Fruit fly (Drosophila melanogaster) whole organism, embryonic: Measurements from ENCODE around the gene CG14142.

Source experiments
- B-H1 ChIP-seq: fragments of 200-800 bp; sonication (Bioruptor generic); IDR thresholded peaks from 3 replicates; pipeline ENCODE4 v1.3.6; 2022; ENCODE audit warnings: missing biosample characterization, missing genetic modification characterization
- BtbVII ChIP-seq: fragments of 200-800 bp; sonication (Bioruptor generic); optimal IDR thresholded peaks from 3 replicates; lab custom pipeline; 2017; ENCODE audit warnings: missing biosample characterization, mild to moderate bottlenecking, missing genetic modification characterization
- CG10321 ChIP-seq: fragments of 200-800 bp; sonication (Bioruptor generic); IDR thresholded peaks from 2 replicates; pipeline ENCODE4 v1.3.6; 2022; ENCODE audit warnings: missing biosample characterization, missing genetic modification characterization
- CG10565 ChIP-seq: fragments of 200-800 bp; sonication (Bioruptor generic); optimal IDR thresholded peaks from 3 replicates; lab custom pipeline; 2016; ENCODE audit warnings: missing biosample characterization, mild to moderate bottlenecking, missing genetic modification characterization
- CG11504 ChIP-seq: fragments of 200-800 bp; sonication (Bioruptor generic); optimal IDR thresholded peaks from 3 replicates; lab custom pipeline; 2019; ENCODE audit warnings: missing biosample characterization, mild to moderate bottlenecking, missing genetic modification characterization, moderate library complexity
- CG11695 ChIP-seq: fragments of 200-800 bp; sonication (Bioruptor generic); IDR thresholded peaks from 3 replicates; pipeline ENCODE4 v1.3.6; 2022; ENCODE audit warnings: missing biosample characterization, missing genetic modification characterization
- CG12659 ChIP-seq: fragments of 200-800 bp; sonication (Bioruptor generic); optimal IDR thresholded peaks from 3 replicates; lab custom pipeline; 2017; ENCODE audit warnings: mild to moderate bottlenecking, missing biosample characterization, missing genetic modification reagents, missing genetic modification characterization
- CG1602 ChIP-seq: fragments of 200-800 bp; sonication (Bioruptor generic); optimal IDR thresholded peaks from 3 replicates; lab custom pipeline; 2016; ENCODE audit warnings: missing biosample characterization, missing genetic modification characterization
- CG1647 ChIP-seq: fragments of 200-800 bp; sonication (Bioruptor generic); optimal IDR thresholded peaks from 3 replicates; lab custom pipeline; 2016; ENCODE audit warnings: missing biosample characterization, missing genetic modification characterization
- CG16779 ChIP-seq: fragments of 200-800 bp; sonication (Bioruptor generic); IDR thresholded peaks from 2 replicates; pipeline ENCODE4 v1.3.6; 2022; ENCODE audit warnings: missing biosample characterization, missing genetic modification characterization
- CG16813 ChIP-seq: fragments of 200-800 bp; sonication (Bioruptor generic); IDR thresholded peaks from 3 replicates; pipeline ENCODE4 v1.3.6; 2022; ENCODE audit warnings: missing biosample characterization, missing genetic modification characterization; ENCODE audit not compliant: partially characterized antibody
- CG17361 ChIP-seq: fragments of 200-800 bp; sonication (Bioruptor generic); IDR thresholded peaks from 3 replicates; pipeline ENCODE4 v1.3.6; 2022; ENCODE audit warnings: missing biosample characterization, missing genetic modification characterization
- CG17829 ChIP-seq: fragments of 200-800 bp; optimal IDR thresholded peaks from 2 replicates; lab custom pipeline; 2019; ENCODE audit warnings: missing biosample characterization, mild to moderate bottlenecking, missing genetic modification characterization, moderate library complexity
- CG2712 ChIP-seq: fragments of 200-800 bp; optimal IDR thresholded peaks from 3 replicates; lab custom pipeline; 2019; ENCODE audit warnings: missing biosample characterization, mild to moderate bottlenecking, missing genetic modification characterization, moderate library complexity
- CG31365 ChIP-seq: fragments of 200-800 bp; sonication (Bioruptor generic); optimal IDR thresholded peaks from 2 replicates; lab custom pipeline; 2018; ENCODE audit warnings: missing biosample characterization, mild to moderate bottlenecking, missing genetic modification characterization
- CG3163 ChIP-seq: fragments of 200-800 bp; sonication (Bioruptor generic); optimal IDR thresholded peaks from 3 replicates; lab custom pipeline; 2016; ENCODE audit warnings: missing biosample characterization, missing genetic modification characterization
- CG3838 ChIP-seq: fragments of 200-800 bp; sonication (Bioruptor generic); optimal IDR thresholded peaks from 3 replicates; lab custom pipeline; 2016; ENCODE audit warnings: missing biosample characterization, missing genetic modification characterization
- CG4360 ChIP-seq: fragments of 200-800 bp; sonication (Bioruptor generic); IDR thresholded peaks from 2 replicates; pipeline ENCODE4 v1.3.6; 2022; ENCODE audit warnings: missing biosample characterization, missing genetic modification characterization
- CG43689 ChIP-seq: fragments of 200-800 bp; sonication (Bioruptor generic); IDR thresholded peaks from 2 replicates; pipeline ENCODE4 v1.3.6; 2022; ENCODE audit warnings: missing biosample characterization, missing genetic modification characterization
- CG6272 ChIP-seq: fragments of 200-800 bp; sonication (Bioruptor generic); IDR thresholded peaks from 2 replicates; pipeline ENCODE4 v1.3.6; 2022; ENCODE audit warnings: missing biosample characterization, missing genetic modification characterization
- CG6791 ChIP-seq: fragments of 200-800 bp; sonication (Bioruptor generic); IDR thresholded peaks from 3 replicates; pipeline ENCODE4 v1.3.6; 2022; ENCODE audit warnings: missing biosample characterization, missing genetic modification characterization; ENCODE audit not compliant: partially characterized antibody
- CG8924 ChIP-seq: fragments of 200-800 bp; optimal IDR thresholded peaks from 3 replicates; lab custom pipeline; 2019; ENCODE audit warnings: missing biosample characterization, mild to moderate bottlenecking, missing genetic modification characterization, moderate library complexity
- Chrac-16 ChIP-seq: fragments of 200-800 bp; sonication (Bioruptor generic); optimal IDR thresholded peaks from 3 replicates; lab custom pipeline; 2016; ENCODE audit warnings: missing biosample characterization, missing genetic modification characterization
- ERR ChIP-seq: fragments of 200-800 bp; sonication (Bioruptor generic); optimal IDR thresholded peaks from 2 replicates; lab custom pipeline; 2016; ENCODE audit warnings: missing biosample characterization, missing genetic modification characterization
- Ets65A ChIP-seq: fragments of 200-800 bp; sonication (Bioruptor generic); peaks from one replicate; lab custom pipeline; 2016; ENCODE audit warnings: missing biosample characterization, missing genetic modification characterization
- Hr3 ChIP-seq: fragments of 200-800 bp; sonication (Bioruptor generic); optimal IDR thresholded peaks from 3 replicates; lab custom pipeline; 2016; ENCODE audit warnings: missing biosample characterization, missing genetic modification characterization
- Hsf ChIP-seq: fragments of 200-800 bp; sonication (Bioruptor generic); optimal IDR thresholded peaks from 3 replicates; lab custom pipeline; 2016; ENCODE audit warnings: missing biosample characterization, missing genetic modification characterization
- Lpt ChIP-seq: fragments of >200 bp; optimal IDR thresholded peaks from 2 replicates; lab custom pipeline; 2018; ENCODE audit warnings: missing biosample characterization, missing genetic modification characterization
- MTF-1 ChIP-seq: fragments of 200-800 bp; sonication (Bioruptor generic); optimal IDR thresholded peaks from 2 replicates; lab custom pipeline; 2018; ENCODE audit warnings: missing biosample characterization, mild to moderate bottlenecking, missing genetic modification characterization, borderline replicate concordance
- Max ChIP-seq: fragments of 200-800 bp; sonication (Bioruptor generic); optimal IDR thresholded peaks from 2 replicates; lab custom pipeline; 2016; ENCODE audit warnings: missing biosample characterization, mild to moderate bottlenecking, missing genetic modification characterization
- NC2β ChIP-seq: fragments of 200-800 bp; sonication (Bioruptor generic); optimal IDR thresholded peaks from 2 replicates; lab custom pipeline; 2016; ENCODE audit warnings: missing biosample characterization, missing genetic modification characterization
- Nf-YC ChIP-seq: fragments of 200-800 bp; optimal IDR thresholded peaks from 3 replicates; lab custom pipeline; 2019; ENCODE audit warnings: missing biosample characterization, mild to moderate bottlenecking, missing genetic modification characterization, moderate library complexity
- Oli ChIP-seq: fragments of 200-800 bp; sonication (Bioruptor generic); optimal IDR thresholded peaks from 2 replicates; lab custom pipeline; 2018; ENCODE audit warnings: missing biosample characterization, mild to moderate bottlenecking, missing genetic modification characterization, moderate library complexity
- Sin3A ChIP-seq: fragments of >200 bp; optimal IDR thresholded peaks from 2 replicates; lab custom pipeline; 2018
- Spps ChIP-seq: fragments of 200-800 bp; sonication (Bioruptor generic); optimal IDR thresholded peaks from 2 replicates; lab custom pipeline; 2018; ENCODE audit warnings: missing biosample characterization, mild to moderate bottlenecking, missing genetic modification characterization
- YL-1 ChIP-seq: fragments of 200-800 bp; sonication (Bioruptor generic); optimal IDR thresholded peaks from 3 replicates; lab custom pipeline; 2017; ENCODE audit warnings: missing biosample characterization, mild to moderate bottlenecking, missing genetic modification characterization
- cas ChIP-seq: fragments of 200-800 bp; sonication (Bioruptor generic); IDR thresholded peaks from 2 replicates; pipeline ENCODE4 v1.3.6; 2022; ENCODE audit warnings: missing biosample characterization, missing genetic modification characterization
- ci ChIP-seq: fragments of 200-800 bp; sonication (Bioruptor generic); IDR thresholded peaks from 3 replicates; pipeline ENCODE4 v1.3.6; 2022; ENCODE audit warnings: missing biosample characterization, missing genetic modification characterization
- dan ChIP-seq: fragments of 200-800 bp; sonication (Bioruptor generic); IDR thresholded peaks from 2 replicates; pipeline ENCODE4 v1.3.6; 2022; ENCODE audit warnings: missing biosample characterization, missing genetic modification characterization
- dati ChIP-seq: fragments of 200-800 bp; sonication (Bioruptor generic); IDR thresholded peaks from 2 replicates; pipeline ENCODE4 v1.3.6; 2022; ENCODE audit warnings: missing biosample characterization, missing genetic modification characterization
- disco-r ChIP-seq: fragments of 200-800 bp; sonication (Bioruptor generic); optimal IDR thresholded peaks from 2 replicates; lab custom pipeline; 2016; ENCODE audit warnings: missing biosample characterization, missing genetic modification characterization
- hth ChIP-seq: fragments of >200 bp; optimal IDR thresholded peaks from 2 replicates; lab custom pipeline; 2017; ENCODE audit warnings: inconsistent platforms
- kay ChIP-seq: fragments of 200-800 bp; sonication (Bioruptor generic); optimal IDR thresholded peaks from 2 replicates; lab custom pipeline; 2016; ENCODE audit warnings: missing biosample characterization, missing genetic modification characterization
- ken ChIP-seq: fragments of 200-800 bp; sonication (Bioruptor generic); IDR thresholded peaks from 3 replicates; pipeline ENCODE4 v1.3.6; 2022; ENCODE audit warnings: missing biosample characterization, missing genetic modification characterization
- knrl ChIP-seq: fragments of 200-800 bp; sonication (Bioruptor generic); IDR thresholded peaks from 3 replicates; pipeline ENCODE4 v1.3.6; 2022; ENCODE audit warnings: missing biosample characterization, missing genetic modification characterization; ENCODE audit not compliant: partially characterized antibody
- oc ChIP-seq: fragments of 200-800 bp; sonication (Bioruptor generic); optimal IDR thresholded peaks from 2 replicates; lab custom pipeline; 2018; ENCODE audit warnings: missing biosample characterization, mild to moderate bottlenecking, missing genetic modification characterization, moderate library complexity
- peb ChIP-seq: fragments of 200-800 bp; sonication (Bioruptor generic); IDR thresholded peaks from 2 replicates; pipeline ENCODE4 v1.3.6; 2022; ENCODE audit warnings: missing biosample characterization, missing genetic modification characterization
- pho ChIP-seq: fragments of 200-800 bp; sonication (Bioruptor generic); optimal IDR thresholded peaks from 2 replicates; lab custom pipeline; 2016; ENCODE audit warnings: missing biosample characterization, missing genetic modification characterization
- so ChIP-seq: fragments of 200-800 bp; sonication (Bioruptor generic); IDR thresholded peaks from 3 replicates; pipeline ENCODE4 v1.3.6; 2022; ENCODE audit warnings: missing biosample characterization, missing genetic modification characterization
- tup ChIP-seq: fragments of 200-800 bp; sonication (Bioruptor generic); optimal IDR thresholded peaks from 2 replicates; lab custom pipeline; 2016; ENCODE audit warnings: missing biosample characterization, mild to moderate bottlenecking, missing genetic modification characterization, moderate library complexity
- tx ChIP-seq: fragments of 200-800 bp; sonication (Bioruptor generic); optimal IDR thresholded peaks from 2 replicates; lab custom pipeline; 2016; ENCODE audit warnings: missing biosample characterization, missing genetic modification characterization
- vvl ChIP-seq: fragments of 200-800 bp; sonication (Bioruptor generic); IDR thresholded peaks from 2 replicates; pipeline ENCODE4 v1.3.6; 2022; ENCODE audit warnings: missing biosample characterization, missing genetic modification characterization
- zf30C ChIP-seq: fragments of 200-800 bp; sonication (Bioruptor generic); optimal IDR thresholded peaks from 3 replicates; lab custom pipeline; 2018; ENCODE audit warnings: missing biosample characterization, mild to moderate bottlenecking, missing genetic modification characterization

The CG14142 gene

dm6 chr3L:11210517-11210916, 37.2 kb downstream of the CG14142 start, which contains the start of the genes Ube3a and CG7600 (continued):
- TF ChIP-seq CG6272, result no peak
- no peak for TF ChIP-seq CG3838
- TF ChIP-seq CG43689 (GFP tag; lab: Robert Waterston, UW), result no peak
- no peak for TF ChIP-seq CG31365 (tag; lab: Kevin White, UChicago)
- TF ChIP-seq dati, result no peak
- no peak for TF ChIP-seq hth
- no peak for TF ChIP-seq peb
- no peak for TF ChIP-seq CG10565 (GFP tag; lab: Kevin White, UChicago)
- TF ChIP-seq CG2712 (tag; lab: Kevin White, UChicago), result peak; percentile 66
- TF ChIP-seq Oli (tag; lab: Kevin White, UChicago), result no peak
- peak; percentile 54 for TF ChIP-seq Nf-YC (tag; lab: Kevin White, UChicago)
- TF ChIP-seq Ets65A (GFP tag; lab: Kevin White, UChicago), result peak; percentile 26
- peak; percentile 100 for TF ChIP-seq CG6791 (GFP tag; lab: Robert Waterston, UW)
- peak; percentile 3 for TF ChIP-seq MTF-1 (GFP tag; lab: Kevin White, UChicago)
- TF ChIP-seq ERR (GFP tag; lab: Kevin White, UChicago), result no peak
- no peak for TF ChIP-seq Chrac-16
- TF ChIP-seq pho (GFP tag; lab: Kevin White, UChicago), result peak; percentile 70
- no peak for TF ChIP-seq CG10321 (GFP tag; lab: Robert Waterston, UW)
- no peak for TF ChIP-seq Hr3 (GFP tag; lab: Kevin White, UChicago)
- 0 out of 3 replicates have a peak, but pooled peaks have one; percentile 41 for TF ChIP-seq CG17361 (GFP tag; lab: Robert Waterston, UW)
- peak; percentile 69 for TF ChIP-seq CG17829 (tag; lab: Kevin White, UChicago)
- no peak for TF ChIP-seq dan (GFP tag; lab: Robert Waterston, UW)
- TF ChIP-seq CG16779, result no peak
- peak; percentile 41 for TF ChIP-seq CG8924 (tag; lab: Kevin White, UChicago)
- TF ChIP-seq tup (GFP tag; lab: Kevin White, UChicago), result no peak
- TF ChIP-seq YL-1 (GFP tag; lab: Kevin White, UChicago), result peak; percentile 86
- peak; percentile 93 for TF ChIP-seq knrl
- TF ChIP-seq cas (GFP tag; lab: Robert Waterston, UW), result no peak
- TF ChIP-seq tx, result no peak
- TF ChIP-seq kay (GFP tag; lab: Kevin White, UChicago), result peak; percentile 99
- peak; percentile 44 for TF ChIP-seq CG11504
- no peak for TF ChIP-seq so
- TF ChIP-seq CG4360 (GFP tag; lab: Robert Waterston, UW), result no peak
- peak; percentile 6 for TF ChIP-seq CG1602 (GFP tag; lab: Kevin White, UChicago)
- no peak for TF ChIP-seq Max (GFP tag; lab: Kevin White, UChicago)
- TF ChIP-seq Spps (tag; lab: Kevin White, UChicago), result no peak
- peak; percentile 47; the same call in 1 of the 3 replicates for TF ChIP-seq ci (GFP tag; lab: Robert Waterston, UW)
- TF ChIP-seq oc (tag; lab: Kevin White, UChicago), result peak; percentile 55
- TF ChIP-seq CG11695 (GFP tag; lab: Robert Waterston, UW), result no peak
- no peak for TF ChIP-seq Lpt (GFP tag; lab: Kevin White, UChicago)
- peak; percentile 4 for TF ChIP-seq BtbVII (GFP tag; lab: Kevin White, UChicago)
- TF ChIP-seq disco-r (GFP tag; lab: Kevin White, UChicago), result no peak
- TF ChIP-seq CG1647 (GFP tag; lab: Kevin White, UChicago), result no peak
- peak; percentile 47 for TF ChIP-seq CG3163 (GFP tag; lab: Kevin White, UChicago)
- peak; percentile 71 for TF ChIP-seq Sin3A (lab: Kevin White, UChicago)
- no peak for TF ChIP-seq ken (GFP tag; lab: Robert Waterston, UW)
- peak; percentile 65 for TF ChIP-seq NC2β (GFP tag; lab: Kevin White, UChicago)
- TF ChIP-seq CG12659 (GFP tag; lab: Kevin White, UChicago), result peak; percentile 88
- TF ChIP-seq Hsf (GFP tag; lab: Kevin White, UChicago), result peak; percentile 53
- no peak for TF ChIP-seq B-H1 (GFP tag; lab: Robert Waterston, UW)
- peak; percentile 99 for TF ChIP-seq CG16813 (GFP tag; lab: Robert Waterston, UW)
- TF ChIP-seq vvl, result peak; percentile 28; the same call in 1 of the 2 replicates
- TF ChIP-seq zf30C (GFP tag; lab: Kevin White, UChicago), result no peak
